Worm (Caenorhabditis elegans): ENCODE data around the gene F41C3.1.

ce11 chrII:4753133-4753532 lies 1.0 kb downstream of the F41C3.1 start, which contains the start of gene C27D9.1:
- TF ChIP-seq skn-1 (tag; optimal IDR thresholded peaks at IDR 0.05) (no peak), fos-1 (tag; optimal IDR thresholded peaks at IDR 0.05) (no peak)

All from whole organism, L4 larva.